Worm (Caenorhabditis elegans) whole organism, young adult: ENCODE measurements around the gene vkmt-1.
"Not testable (repeated sequence)": the region's sequence is repeated elsewhere in the genome, so short reads cannot be mapped to it uniquely, and the experiment has no call there.

Source experiments
- B0035.1 ChIP-seq: sonication (generic microtip); optimal IDR thresholded peaks from 2 replicates; lab custom pipeline; 2016; ENCODE audit warnings: missing genetic modification characterization, mild to moderate bottlenecking, missing compliant biosample characterization, missing genotype, missing genetic modification reagents
- F33H1.4 ChIP-seq: fragments of 200-800 bp; sonication (Bioruptor generic); IDR thresholded peaks from 2 replicates; pipeline ENCODE4 v1.3.6; 2022; ENCODE audit warnings: missing genetic modification reagents, missing genetic modification characterization, missing compliant biosample characterization
- ZK185.1 ChIP-seq: sonication (generic microtip); optimal IDR thresholded peaks from 2 replicates; lab custom pipeline; 2016; ENCODE audit warnings: mild to moderate bottlenecking, missing genetic modification characterization, missing compliant biosample characterization; ENCODE audit not compliant: poor library complexity, severe bottlenecking
- ama-1 ChIP-seq, 3 experiments: fragments of 150-350 bp in 1 of 3; sonication (generic microtip) in 2 of 3; optimal IDR thresholded peaks; 2 replicates each; lab custom pipeline; 2014 to 2018; ENCODE audit warnings: missing biosample characterization in 2 of 3, missing genetic modification characterization in 2 of 3, missing genetic modification reagents in 2 of 3
- ceh-58 ChIP-seq: fragments of 200-800 bp; sonication (Bioruptor generic); IDR thresholded peaks from 2 replicates; pipeline ENCODE4 v1.3.6; 2022; ENCODE audit warnings: missing genetic modification characterization, missing compliant biosample characterization
- dpff-1 ChIP-seq: sonication (generic microtip); optimal IDR thresholded peaks from 2 replicates; lab custom pipeline; 2017; ENCODE audit warnings: mild to moderate bottlenecking, missing genetic modification characterization, missing compliant biosample characterization
- efl-1 ChIP-seq: fragments of 150-350 bp; optimal IDR thresholded peaks from 2 replicates; lab custom pipeline; 2014; ENCODE audit warnings: missing biosample characterization, missing genetic modification reagents, missing genetic modification characterization
- gei-17 ChIP-seq: fragments of 200-800 bp; sonication (Bioruptor generic); optimal IDR thresholded peaks from 2 replicates; lab custom pipeline; 2018; ENCODE audit warnings: mild to moderate bottlenecking, missing genetic modification characterization, missing compliant biosample characterization
- lin-35 ChIP-seq, 3 experiments: fragments of 150-350 bp in 2 of 3; sonication (generic microtip) in 1 of 3; optimal IDR thresholded peaks; 2 replicates each; lab custom pipeline; 2014 to 2018; ENCODE audit warnings: missing biosample characterization in 3 of 3, missing genetic modification characterization in 3 of 3, missing genetic modification reagents in 3 of 3
- madf-3 ChIP-seq: fragments of 200-800 bp; sonication (Bioruptor generic); IDR thresholded peaks from 2 replicates; pipeline ENCODE4 v1.3.6; 2022; ENCODE audit warnings: missing genetic modification reagents, missing genetic modification characterization, missing compliant biosample characterization
- snpc-3.4 ChIP-seq: sonication (generic microtip); optimal IDR thresholded peaks from 2 replicates; lab custom pipeline; 2017; ENCODE audit warnings: missing genetic modification characterization, mild to moderate bottlenecking, missing compliant biosample characterization, antibody characterized with exemption, moderate library complexity, missing genotype, missing genetic modification reagents
- xnd-1 ChIP-seq: sonication (generic microtip); optimal IDR thresholded peaks from 2 replicates; lab custom pipeline; 2016; ENCODE audit warnings: missing genotype, missing genetic modification reagents, missing genetic modification characterization, missing compliant biosample characterization
- ztf-25 ChIP-seq: fragments of 200-800 bp; sonication (Bioruptor generic); IDR thresholded peaks from 2 replicates; pipeline ENCODE4 v1.3.6; 2022; ENCODE audit warnings: missing genetic modification reagents, missing genetic modification characterization, missing compliant biosample characterization

ce11 chrIV:12294770-12295169 is 16.2 kb downstream of the vkmt-1 start:
- not testable (repeated sequence) for TF ChIP-seq xnd-1 (tag; lab: Kevin White, UChicago); ama-1 (optimal IDR thresholded peaks at IDR 0.05; lab: Kevin White, UChicago); ama-1 (GFP tag; optimal IDR thresholded peaks at IDR 0.05; lab: Kevin White, UChicago); F33H1.4; efl-1 (GFP tag; lab: Kevin White, UChicago); lin-35 (GFP tag; optimal IDR thresholded peaks at IDR 0.05; lab: Kevin White, UChicago); ZK185.1 (tag; lab: Kevin White, UChicago); gei-17; ceh-58 (GFP tag; lab: Robert Waterston, UW); snpc-3.4 (tag; lab: Kevin White, UChicago); madf-3 (GFP tag; lab: Robert Waterston, UW); ztf-25 (GFP tag; lab: Robert Waterston, UW); B0035.1 (tag; lab: Kevin White, UChicago); dpff-1
